Fruit fly (Drosophila melanogaster) whole organism, embryonic: ENCODE measurements around the gene CG6163.

ENCODE experiments used
- ATbp ChIP-seq: fragments of 200-800 bp; sonication (Bioruptor generic); optimal IDR thresholded peaks from 2 replicates; lab custom pipeline; 2017; ENCODE audit warnings: missing biosample characterization, mild to moderate bottlenecking, missing genetic modification characterization, missing genetic modification reagents
- Abd-B ChIP-seq: fragments of 200-800 bp; sonication (Bioruptor generic); optimal IDR thresholded peaks from 2 replicates; lab custom pipeline; 2018; ENCODE audit warnings: missing biosample characterization, mild to moderate bottlenecking, missing genetic modification characterization, moderate library complexity
- Asciz ChIP-seq: fragments of 200-800 bp; sonication (Bioruptor generic); optimal IDR thresholded peaks from 2 replicates; lab custom pipeline; 2017; ENCODE audit warnings: missing biosample characterization, mild to moderate bottlenecking, missing genetic modification characterization, missing genetic modification reagents
- Atf3 ChIP-seq: fragments of 200-800 bp; sonication (Bioruptor generic); optimal IDR thresholded peaks from 3 replicates; lab custom pipeline; 2016; ENCODE audit warnings: missing biosample characterization, missing genetic modification characterization
- Bteb2 ChIP-seq: fragments of 200-800 bp; sonication (Bioruptor generic); optimal IDR thresholded peaks from 2 replicates; lab custom pipeline; 2016; ENCODE audit warnings: missing biosample characterization, missing genetic modification characterization
- CG10959 ChIP-seq: fragments of 200-800 bp; sonication (Bioruptor generic); IDR thresholded peaks from 2 replicates; pipeline ENCODE4 v1.3.6; 2022; ENCODE audit warnings: missing biosample characterization, missing genetic modification characterization
- CG13296 ChIP-seq: fragments of 200-800 bp; sonication (Bioruptor generic); optimal IDR thresholded peaks from 3 replicates; lab custom pipeline; 2018; ENCODE audit warnings: missing biosample characterization, mild to moderate bottlenecking, missing genetic modification characterization
- CG14965 ChIP-seq: fragments of 200-800 bp; sonication (Bioruptor generic); optimal IDR thresholded peaks from 2 replicates; lab custom pipeline; 2016; ENCODE audit warnings: missing biosample characterization, missing genetic modification characterization, borderline replicate concordance
- CG1602 ChIP-seq: fragments of 200-800 bp; sonication (Bioruptor generic); optimal IDR thresholded peaks from 3 replicates; lab custom pipeline; 2016; ENCODE audit warnings: missing biosample characterization, missing genetic modification characterization
- CG17385 ChIP-seq: fragments of 200-800 bp; sonication (Bioruptor generic); optimal IDR thresholded peaks from 3 replicates; lab custom pipeline; 2018; ENCODE audit warnings: missing biosample characterization, mild to moderate bottlenecking, missing genetic modification characterization
- CG17829 ChIP-seq: fragments of 200-800 bp; optimal IDR thresholded peaks from 2 replicates; lab custom pipeline; 2019; ENCODE audit warnings: missing biosample characterization, mild to moderate bottlenecking, missing genetic modification characterization, moderate library complexity
- CG2116 ChIP-seq: fragments of 200-800 bp; sonication (Bioruptor generic); optimal IDR thresholded peaks from 3 replicates; lab custom pipeline; 2018; ENCODE audit warnings: missing biosample characterization, mild to moderate bottlenecking, missing genetic modification characterization
- CG4282 ChIP-seq: fragments of 200-800 bp; sonication (Bioruptor generic); optimal IDR thresholded peaks from 2 replicates; lab custom pipeline; 2016; ENCODE audit warnings: missing biosample characterization, missing genetic modification characterization
- CG4360 ChIP-seq: fragments of 200-800 bp; sonication (Bioruptor generic); IDR thresholded peaks from 2 replicates; pipeline ENCODE4 v1.3.6; 2022; ENCODE audit warnings: missing biosample characterization, missing genetic modification characterization
- CG8089 ChIP-seq: fragments of 200-800 bp; sonication (Bioruptor generic); optimal IDR thresholded peaks from 3 replicates; lab custom pipeline; 2016; ENCODE audit warnings: missing biosample characterization, missing genetic modification characterization
- CG9797 ChIP-seq: fragments of 200-800 bp; sonication (Bioruptor generic); optimal IDR thresholded peaks from 3 replicates; lab custom pipeline; 2018; ENCODE audit warnings: missing biosample characterization, mild to moderate bottlenecking, missing genetic modification characterization
- CTCF ChIP-seq: fragments of 200-800 bp; sonication (Bioruptor generic); optimal IDR thresholded peaks from 2 replicates; lab custom pipeline; 2017; ENCODE audit warnings: missing biosample characterization, mild to moderate bottlenecking, missing genetic modification characterization, moderate library complexity
- ERR ChIP-seq: fragments of 200-800 bp; sonication (Bioruptor generic); optimal IDR thresholded peaks from 2 replicates; lab custom pipeline; 2016; ENCODE audit warnings: missing biosample characterization, missing genetic modification characterization
- HLHmδ ChIP-seq: fragments of 200-800 bp; sonication (Bioruptor generic); optimal IDR thresholded peaks from 2 replicates; lab custom pipeline; 2018; ENCODE audit warnings: missing biosample characterization, mild to moderate bottlenecking, missing genetic modification characterization, moderate library complexity
- Hey ChIP-seq: fragments of 200-800 bp; sonication (Bioruptor generic); optimal IDR thresholded peaks from 3 replicates; lab custom pipeline; 2018; ENCODE audit warnings: missing biosample characterization, mild to moderate bottlenecking, missing genetic modification characterization
- Hr39 ChIP-seq: fragments of >200 bp; optimal IDR thresholded peaks from 2 replicates; lab custom pipeline; 2017
- Lhr ChIP-seq: fragments of 200-800 bp; sonication (Bioruptor generic); optimal IDR thresholded peaks from 3 replicates; lab custom pipeline; 2017; ENCODE audit warnings: mild to moderate bottlenecking, missing biosample characterization, missing genetic modification reagents, missing genetic modification characterization
- Nf-YA ChIP-seq: fragments of 200-800 bp; sonication (Bioruptor generic); IDR thresholded peaks from 2 replicates; pipeline ENCODE4 v1.3.6; 2022; ENCODE audit warnings: missing biosample characterization, missing genetic modification characterization
- Opbp ChIP-seq: fragments of 200-800 bp; sonication (Bioruptor generic); IDR thresholded peaks from 3 replicates; pipeline ENCODE4 v1.3.6; 2022; ENCODE audit warnings: missing biosample characterization, missing genetic modification characterization; ENCODE audit not compliant: partially characterized antibody
- Pdp1 ChIP-seq, 2 experiments: fragments of 200-800 bp; sonication (Bioruptor generic); optimal IDR thresholded peaks; 3 replicates each; lab custom pipeline; 2016; ENCODE audit warnings: missing biosample characterization in 2 of 2, missing genetic modification characterization in 2 of 2, mild to moderate bottlenecking in 1 of 2, moderate library complexity in 1 of 2
- TFAM ChIP-seq: fragments of 200-800 bp; sonication (Bioruptor generic); optimal IDR thresholded peaks from 2 replicates; lab custom pipeline; 2017; ENCODE audit warnings: missing biosample characterization, missing genetic modification characterization, inconsistent platforms
- bigmax ChIP-seq: fragments of 200-800 bp; sonication (Bioruptor generic); optimal IDR thresholded peaks from 2 replicates; lab custom pipeline; 2018; ENCODE audit warnings: missing biosample characterization, mild to moderate bottlenecking, missing genetic modification characterization
- br ChIP-seq: fragments of >200 bp; optimal IDR thresholded peaks from 2 replicates; lab custom pipeline; 2017
- bsh ChIP-seq, 2 experiments: fragments of 200-800 bp; sonication (Bioruptor generic); optimal IDR thresholded peaks; 2 replicates each; lab custom pipeline; 2017 to 2018; ENCODE audit warnings: mild to moderate bottlenecking in 2 of 2, missing biosample characterization in 2 of 2, missing genetic modification characterization in 2 of 2, moderate library complexity in 1 of 2
- cg ChIP-seq: fragments of 200-800 bp; sonication (Bioruptor generic); optimal IDR thresholded peaks from 3 replicates; lab custom pipeline; 2019; ENCODE audit warnings: missing biosample characterization, mild to moderate bottlenecking, missing genetic modification characterization, moderate library complexity
- chinmo ChIP-seq: fragments of 200-800 bp; sonication (Bioruptor generic); IDR thresholded peaks from 4 replicates; pipeline ENCODE4 v1.3.6; 2022; ENCODE audit warnings: missing biosample characterization, missing genetic modification characterization; ENCODE audit not compliant: partially characterized antibody
- chn ChIP-seq: fragments of 200-800 bp; sonication (Bioruptor generic); optimal IDR thresholded peaks from 2 replicates; lab custom pipeline; 2016; ENCODE audit warnings: missing biosample characterization, missing genetic modification characterization
- ci ChIP-seq: fragments of 200-800 bp; sonication (Bioruptor generic); IDR thresholded peaks from 3 replicates; pipeline ENCODE4 v1.3.6; 2022; ENCODE audit warnings: missing biosample characterization, missing genetic modification characterization
- croc ChIP-seq: fragments of 200-800 bp; sonication (Bioruptor generic); conservative IDR thresholded peaks from 3 replicates; pipeline ENCODE4 v1.3.6; 2022; ENCODE audit warnings: missing biosample characterization, missing genetic modification characterization
- gt ChIP-seq: fragments of 200-800 bp; sonication (Bioruptor generic); IDR thresholded peaks from 2 replicates; pipeline ENCODE4 v1.3.6; 2022; ENCODE audit warnings: missing biosample characterization, missing genetic modification characterization
- hb ChIP-seq: fragments of 200-800 bp; sonication (Bioruptor generic); IDR thresholded peaks from 3 replicates; pipeline ENCODE4 v1.3.6; 2022; ENCODE audit warnings: missing biosample characterization, missing genetic modification characterization; ENCODE audit not compliant: partially characterized antibody
- hkb ChIP-seq, 2 experiments: fragments of 200-800 bp in 1 of 2; fragments of >200 bp in 1 of 2; sonication (Bioruptor generic) in 1 of 2; IDR thresholded peaks in 1 of 2; optimal IDR thresholded peaks in 1 of 2; 2 replicates each; pipeline versions ENCODE4 v1.3.6 to Lab custom; 2017 to 2022; ENCODE audit warnings: missing biosample characterization in 1 of 2, missing genetic modification characterization in 1 of 2
- inv ChIP-seq: fragments of 200-800 bp; sonication (Bioruptor generic); IDR thresholded peaks from 2 replicates; pipeline ENCODE4 v1.3.6; 2022; ENCODE audit warnings: missing biosample characterization, missing genetic modification characterization; ENCODE audit not compliant: partially characterized antibody
- jumu ChIP-seq: fragments of 200-800 bp; sonication (Bioruptor generic); optimal IDR thresholded peaks from 3 replicates; lab custom pipeline; 2016; ENCODE audit warnings: missing biosample characterization, missing genetic modification characterization
- luna ChIP-seq: fragments of 200-800 bp; sonication (Bioruptor generic); optimal IDR thresholded peaks from 2 replicates; lab custom pipeline; 2016; ENCODE audit warnings: missing biosample characterization, missing genetic modification characterization
- mirr ChIP-seq: fragments of 200-800 bp; sonication (Bioruptor generic); optimal IDR thresholded peaks from 3 replicates; lab custom pipeline; 2018; ENCODE audit warnings: missing biosample characterization, mild to moderate bottlenecking, missing genetic modification characterization
- nmo ChIP-seq: fragments of 200-800 bp; sonication (Bioruptor generic); optimal IDR thresholded peaks from 2 replicates; lab custom pipeline; 2018; ENCODE audit warnings: missing biosample characterization, mild to moderate bottlenecking, missing genetic modification characterization, moderate library complexity
- p53 ChIP-seq: fragments of 200-800 bp; sonication (Bioruptor generic); optimal IDR thresholded peaks from 2 replicates; lab custom pipeline; 2016; ENCODE audit warnings: missing biosample characterization, missing genetic modification characterization
- pfk ChIP-seq: fragments of 200-800 bp; sonication (Bioruptor generic); optimal IDR thresholded peaks from 2 replicates; lab custom pipeline; 2018; ENCODE audit warnings: missing biosample characterization, mild to moderate bottlenecking, missing genetic modification characterization, moderate library complexity
- slp2 ChIP-seq: fragments of 200-800 bp; sonication (Bioruptor generic); optimal IDR thresholded peaks from 2 replicates; lab custom pipeline; 2016; ENCODE audit warnings: missing biosample characterization, missing genetic modification characterization
- sna ChIP-seq: fragments of 200-800 bp; sonication (Bioruptor generic); IDR thresholded peaks from 2 replicates; pipeline ENCODE4 v1.3.6; 2022; ENCODE audit warnings: missing biosample characterization, missing genetic modification characterization; ENCODE audit not compliant: partially characterized antibody
- tna ChIP-seq: fragments of 200-800 bp; sonication (Bioruptor generic); IDR thresholded peaks from 2 replicates; pipeline ENCODE4 v1.3.6; 2022; ENCODE audit warnings: missing biosample characterization, missing genetic modification characterization; ENCODE audit not compliant: partially characterized antibody
- unc-4 ChIP-seq: fragments of 200-800 bp; sonication (Bioruptor generic); IDR thresholded peaks from 2 replicates; pipeline ENCODE4 v1.3.6; 2022; ENCODE audit warnings: missing biosample characterization, missing genetic modification characterization; ENCODE audit not compliant: partially characterized antibody
- z ChIP-seq: fragments of 200-800 bp; sonication (Bioruptor generic); IDR thresholded peaks from 3 replicates; pipeline ENCODE4 v1.3.6; 2022; ENCODE audit warnings: missing biosample characterization, missing genetic modification characterization
- zen ChIP-seq: fragments of 200-800 bp; sonication (Bioruptor generic); optimal IDR thresholded peaks from 3 replicates; lab custom pipeline; 2018; ENCODE audit warnings: missing biosample characterization, mild to moderate bottlenecking, missing genetic modification characterization, moderate library complexity

CG6163 gene

dm6 chr3L:11354298-11354757, 10.4 kb downstream of the CG6163 start (continued):
- peak; percentile 57 for TF ChIP-seq zen (tag; lab: Kevin White, UChicago)
- TF ChIP-seq Asciz = peak; percentile 85
- TF ChIP-seq CG10959 (GFP tag; lab: Robert Waterston, UW) = no peak
- TF ChIP-seq nmo (GFP tag; lab: Kevin White, UChicago) = peak; percentile 32
- TF ChIP-seq CTCF (GFP tag; lab: Kevin White, UChicago) = peak; percentile 51
- TF ChIP-seq jumu = no peak
- no peak for TF ChIP-seq tna (GFP tag; lab: Robert Waterston, UW)
- TF ChIP-seq ERR (GFP tag; lab: Kevin White, UChicago) = peak; percentile 20
- TF ChIP-seq HLHmδ (GFP tag; lab: Kevin White, UChicago) = no peak
- TF ChIP-seq Bteb2 (GFP tag; lab: Kevin White, UChicago) = peak; percentile 41
- TF ChIP-seq TFAM (GFP tag; lab: Kevin White, UChicago) = peak; percentile 57
- peak; percentile 53 for TF ChIP-seq CG1602 (GFP tag; lab: Kevin White, UChicago)
- TF ChIP-seq inv (GFP tag; lab: Robert Waterston, UW) = no peak
- TF ChIP-seq chinmo (GFP tag; lab: Robert Waterston, UW) = peak; percentile 73; the same call in 1 of the 4 replicates
- no peak for TF ChIP-seq chn (GFP tag; lab: Kevin White, UChicago)
- no peak for TF ChIP-seq gt
- peak; percentile 92 for TF ChIP-seq ATbp (GFP tag; lab: Kevin White, UChicago)
- no peak for TF ChIP-seq Abd-B
- TF ChIP-seq br (lab: Kevin White, UChicago) = no peak
- TF ChIP-seq CG2116 (GFP tag; lab: Kevin White, UChicago) = peak; percentile 43
- no peak for TF ChIP-seq hkb (optimal IDR thresholded peaks at IDR 0.05; lab: Kevin White, UChicago)
- peak; percentile 76 for TF ChIP-seq hkb (GFP tag; IDR thresholded peaks at IDR 0.05; lab: Robert Waterston, UW)
- TF ChIP-seq bsh (GFP tag; optimal IDR thresholded peaks at IDR 0.05; lab: Kevin White, UChicago) = peak; percentile 54 to 62
- TF ChIP-seq Lhr = peak; percentile 65
- no peak for TF ChIP-seq z
- 0 out of 2 replicates have a peak, but pooled peaks have one; percentile 20 for TF ChIP-seq CG4360 (GFP tag; lab: Robert Waterston, UW)
- TF ChIP-seq CG17829 (tag; lab: Kevin White, UChicago) = peak; percentile 65
- no peak for TF ChIP-seq unc-4
- no peak for TF ChIP-seq CG4282 (GFP tag; lab: Kevin White, UChicago)
- peak; percentile 20 for TF ChIP-seq CG9797 (GFP tag; lab: Kevin White, UChicago)
- TF ChIP-seq mirr (GFP tag; lab: Kevin White, UChicago) = peak; percentile 84
- TF ChIP-seq CG17385 (GFP tag; lab: Kevin White, UChicago) = peak; percentile 58
- TF ChIP-seq luna (GFP tag; lab: Kevin White, UChicago) = peak; percentile 32
- no peak for TF ChIP-seq sna (GFP tag; lab: Robert Waterston, UW)
- TF ChIP-seq Hr39 (lab: Kevin White, UChicago) = no peak
- TF ChIP-seq Nf-YA (GFP tag; lab: Robert Waterston, UW) = peak; percentile 10; the same call in 1 of the 2 replicates
- peak; percentile 86 for TF ChIP-seq CG13296
- TF ChIP-seq CG8089 (GFP tag; lab: Kevin White, UChicago) = peak; percentile 59
- TF ChIP-seq hb (GFP tag; lab: Robert Waterston, UW) = no peak
- TF ChIP-seq ci = peak; percentile 82
- TF ChIP-seq Atf3 (GFP tag; lab: Kevin White, UChicago) = peak; percentile 30
- peak; percentile 21 for TF ChIP-seq cg
- no peak for TF ChIP-seq Opbp
- TF ChIP-seq croc = no peak
- peak; percentile 1 for TF ChIP-seq p53 (GFP tag; lab: Kevin White, UChicago)
- TF ChIP-seq Hey = peak; percentile 78
- TF ChIP-seq bigmax = peak; percentile 60
- TF ChIP-seq Pdp1 (GFP tag; optimal IDR thresholded peaks at IDR 0.05; lab: Kevin White, UChicago) = peak; percentile 25 to 56
- TF ChIP-seq CG14965 (GFP tag; lab: Kevin White, UChicago) = peak; percentile 29
- TF ChIP-seq slp2 = peak; percentile 32
- peak; percentile 18 for TF ChIP-seq pfk (GFP tag; lab: Kevin White, UChicago)
